Worm (Caenorhabditis elegans) whole organism, L2 larva: ENCODE measurements around the gene C32A9.1.

Source experiments
- C34F6.9 ChIP-seq: fragments of 150-350 bp; optimal IDR thresholded peaks from 2 replicates; lab custom pipeline; 2014; ENCODE audit warnings: missing biosample characterization, missing genetic modification characterization
- F13H6.1 ChIP-seq: sonication (generic microtip); optimal IDR thresholded peaks from 2 replicates; lab custom pipeline; 2016; ENCODE audit warnings: missing genetic modification characterization, missing compliant biosample characterization
- R02D3.7 ChIP-seq: fragments of 150-350 bp; optimal IDR thresholded peaks from 2 replicates; lab custom pipeline; 2014; ENCODE audit warnings: missing biosample characterization, missing genetic modification characterization
- ZK546.5 ChIP-seq: sonication (generic microtip); optimal IDR thresholded peaks from 2 replicates; lab custom pipeline; 2017; ENCODE audit warnings: missing biosample characterization, missing genetic modification characterization
- aly-2 ChIP-seq: fragments of 150-350 bp; optimal IDR thresholded peaks from 2 replicates; lab custom pipeline; 2014; ENCODE audit warnings: missing biosample characterization, missing genetic modification characterization
- ama-1 ChIP-seq: fragments of 150-350 bp; optimal IDR thresholded peaks from 2 replicates; lab custom pipeline; 2018; ENCODE audit warnings: inconsistent platforms
- blmp-1 ChIP-seq: sonication (generic microtip); optimal IDR thresholded peaks from 2 replicates; lab custom pipeline; 2017; ENCODE audit warnings: missing genetic modification characterization, mild to moderate bottlenecking, missing compliant biosample characterization, antibody characterized with exemption, moderate library complexity; ENCODE audit not compliant: insufficient read depth
- ceh-16 ChIP-seq: fragments of 150-350 bp; optimal IDR thresholded peaks from 2 replicates; lab custom pipeline; 2014; ENCODE audit warnings: missing biosample characterization, missing genetic modification characterization
- ceh-82 ChIP-seq: fragments of 150-350 bp; optimal IDR thresholded peaks from 2 replicates; lab custom pipeline; 2014; ENCODE audit warnings: missing biosample characterization, missing genetic modification characterization
- crh-2 ChIP-seq: sonication (generic microtip); optimal IDR thresholded peaks from 2 replicates; lab custom pipeline; 2017; ENCODE audit warnings: missing biosample characterization, missing genetic modification characterization
- dmd-4 ChIP-seq: sonication (generic microtip); optimal IDR thresholded peaks from 2 replicates; lab custom pipeline; 2017; ENCODE audit warnings: missing biosample characterization, missing genetic modification characterization
- elt-1 ChIP-seq: fragments of 150-350 bp; optimal IDR thresholded peaks from 2 replicates; lab custom pipeline; 2014; ENCODE audit warnings: missing biosample characterization, missing genetic modification characterization
- elt-3 ChIP-seq: sonication (generic microtip); optimal IDR thresholded peaks from 2 replicates; lab custom pipeline; 2017; ENCODE audit warnings: missing biosample characterization, missing genetic modification characterization
- fos-1 ChIP-seq: fragments of 150-350 bp; optimal IDR thresholded peaks from 2 replicates; lab custom pipeline; 2014; ENCODE audit warnings: missing biosample characterization, missing genetic modification characterization
- gmeb-1 ChIP-seq: fragments of 150-350 bp; optimal IDR thresholded peaks from 2 replicates; lab custom pipeline; 2014; ENCODE audit warnings: missing biosample characterization, missing genetic modification characterization
- lin-11 ChIP-seq: fragments of 150-350 bp; sonication (generic microtip); optimal IDR thresholded peaks from 2 replicates; lab custom pipeline; 2014; ENCODE audit warnings: missing biosample characterization, missing genetic modification characterization, inconsistent platforms, mixed read lengths
- lin-39 ChIP-seq: fragments of 150-350 bp; optimal IDR thresholded peaks from 2 replicates; lab custom pipeline; 2014; ENCODE audit warnings: missing biosample characterization, missing genetic modification reagents, missing genetic modification characterization
- lsy-2 ChIP-seq, 2 experiments: fragments of 150-350 bp in 1 of 2; sonication (generic microtip) in 1 of 2; optimal IDR thresholded peaks; 2 replicates each; lab custom pipeline; 2014 to 2017; ENCODE audit warnings: missing biosample characterization in 2 of 2, missing genetic modification characterization in 2 of 2
- mbf-1 ChIP-seq: sonication (generic microtip); optimal IDR thresholded peaks from 2 replicates; lab custom pipeline; 2017; ENCODE audit warnings: missing biosample characterization, missing genetic modification characterization
- mdl-1 ChIP-seq, 2 experiments: fragments of 150-350 bp in 1 of 2; sonication (generic microtip) in 1 of 2; optimal IDR thresholded peaks; 2 replicates each; lab custom pipeline; 2017; ENCODE audit warnings: missing biosample characterization in 2 of 2, missing genetic modification characterization in 2 of 2
- nhr-12 ChIP-seq: fragments of 150-350 bp; optimal IDR thresholded peaks from 2 replicates; lab custom pipeline; 2014; ENCODE audit warnings: missing biosample characterization, missing genetic modification characterization
- nhr-129 ChIP-seq: fragments of 150-350 bp; optimal IDR thresholded peaks from 2 replicates; lab custom pipeline; 2014; ENCODE audit warnings: missing biosample characterization, missing genetic modification characterization
- nhr-21 ChIP-seq: fragments of 150-350 bp; optimal IDR thresholded peaks from 2 replicates; lab custom pipeline; 2014; ENCODE audit warnings: missing biosample characterization, missing genetic modification characterization
- nhr-23 ChIP-seq: fragments of 150-350 bp; optimal IDR thresholded peaks from 2 replicates; lab custom pipeline; 2014; ENCODE audit warnings: missing biosample characterization, missing genetic modification reagents, missing genetic modification characterization
- nhr-237 ChIP-seq: fragments of 150-350 bp; optimal IDR thresholded peaks from 2 replicates; lab custom pipeline; 2014; ENCODE audit warnings: missing biosample characterization, missing genetic modification characterization
- nhr-25 ChIP-seq: fragments of 150-350 bp; sonication (generic microtip); optimal IDR thresholded peaks from 3 replicates; lab custom pipeline; 2014; ENCODE audit warnings: missing biosample characterization, missing genetic modification characterization
- nhr-6 ChIP-seq: fragments of 150-350 bp; optimal IDR thresholded peaks from 2 replicates; lab custom pipeline; 2014; ENCODE audit warnings: missing biosample characterization, missing genetic modification characterization
- nhr-77 ChIP-seq: fragments of 150-350 bp; optimal IDR thresholded peaks from 2 replicates; lab custom pipeline; 2014; ENCODE audit warnings: missing biosample characterization, missing genetic modification characterization
- peb-1 ChIP-seq: fragments of 150-350 bp; optimal IDR thresholded peaks from 2 replicates; lab custom pipeline; 2014; ENCODE audit warnings: missing biosample characterization, missing genetic modification characterization
- sem-4 ChIP-seq: fragments of 150-350 bp; optimal IDR thresholded peaks from 2 replicates; lab custom pipeline; 2014; ENCODE audit warnings: missing biosample characterization, missing genetic modification reagents, missing genetic modification characterization
- skn-1 ChIP-seq: sonication (generic microtip); optimal IDR thresholded peaks from 2 replicates; lab custom pipeline; 2017; ENCODE audit warnings: missing biosample characterization, missing genetic modification characterization
- sma-3 ChIP-seq: sonication (generic microtip); optimal IDR thresholded peaks from 2 replicates; lab custom pipeline; 2016; ENCODE audit warnings: missing genetic modification reagents, missing genetic modification characterization, missing compliant biosample characterization
- sma-9 ChIP-seq, 2 experiments: fragments of 150-350 bp in 1 of 2; sonication (generic microtip) in 1 of 2; optimal IDR thresholded peaks; 2 replicates each; lab custom pipeline; 2014 to 2016; ENCODE audit warnings: missing genetic modification characterization in 2 of 2, mild to moderate bottlenecking in 1 of 2, missing biosample characterization in 1 of 2, missing compliant biosample characterization in 1 of 2, missing genetic modification reagents in 1 of 2, moderate library complexity in 1 of 2
- snpc-4 ChIP-seq: fragments of 150-350 bp; optimal IDR thresholded peaks from 2 replicates; lab custom pipeline; 2014; ENCODE audit warnings: missing biosample characterization, missing genetic modification characterization
- unc-39 ChIP-seq: fragments of 150-350 bp; optimal IDR thresholded peaks from 2 replicates; lab custom pipeline; 2014; ENCODE audit warnings: missing biosample characterization, missing genetic modification characterization
- unc-55 ChIP-seq: fragments of 150-350 bp; sonication (generic microtip); optimal IDR thresholded peaks from 3 replicates; lab custom pipeline; 2014; ENCODE audit warnings: missing biosample characterization, missing genetic modification reagents, missing genetic modification characterization
- zag-1 ChIP-seq: fragments of 150-350 bp; optimal IDR thresholded peaks from 2 replicates; lab custom pipeline; 2014; ENCODE audit warnings: missing biosample characterization, missing genetic modification characterization
- ztf-1 ChIP-seq: fragments of 200-800 bp; sonication (Bioruptor generic); conservative IDR thresholded peaks from 2 replicates; pipeline ENCODE4 v1.3.6; 2022; ENCODE audit warnings: missing genetic modification characterization, missing compliant biosample characterization
- ztf-11 ChIP-seq: sonication (generic microtip); optimal IDR thresholded peaks from 2 replicates; lab custom pipeline; 2017; ENCODE audit warnings: missing biosample characterization, missing genetic modification characterization
- ztf-4 ChIP-seq: fragments of 150-350 bp; optimal IDR thresholded peaks from 2 replicates; lab custom pipeline; 2014; ENCODE audit warnings: missing biosample characterization, missing genetic modification characterization

The C32A9.1 gene

ce11 chrX:10238146-10238749 lies 21.7 kb downstream of the C32A9.1 start:
- TF ChIP-seq lsy-2 (tag; optimal IDR thresholded peaks at IDR 0.05; lab: Kevin White, UChicago) (peak in 1 of 2 experiments; percentile 53), nhr-77 (tag; lab: Kevin White, UChicago) (no peak), zag-1 (tag; lab: Kevin White, UChicago) (no peak), R02D3.7 (tag; lab: Kevin White, UChicago) (no peak), fos-1 (peak; percentile 6), sem-4 (tag; lab: Kevin White, UChicago) (peak; percentile 35), nhr-23 (tag; lab: Kevin White, UChicago) (no peak), ZK546.5 (tag; lab: Kevin White, UChicago) (no peak), blmp-1 (tag; lab: Kevin White, UChicago) (peak; percentile 42), skn-1 (no peak), sma-3 (peak; percentile 19), ceh-82 (tag; lab: Kevin White, UChicago) (no peak), ztf-4 (tag; lab: Kevin White, UChicago) (no peak), gmeb-1 (tag; lab: Kevin White, UChicago) (no peak), crh-2 (tag; lab: Kevin White, UChicago) (peak; percentile 48), nhr-21 (tag; lab: Kevin White, UChicago) (peak; percentile 48), nhr-25 (tag; lab: Kevin White, UChicago) (peak; percentile 80), ceh-16 (tag; lab: Kevin White, UChicago) (no peak), F13H6.1 (tag; lab: Kevin White, UChicago) (peak; percentile 68), ama-1 (lab: Kevin White, UChicago) (no peak), C34F6.9 (tag; lab: Kevin White, UChicago) (peak; percentile 44), sma-9 (GFP tag; optimal IDR thresholded peaks at IDR 0.05; lab: Kevin White, UChicago) (peak; percentile 68), sma-9 (tag; optimal IDR thresholded peaks at IDR 0.05; lab: Kevin White, UChicago) (no peak), unc-39 (tag; lab: Kevin White, UChicago) (no peak), aly-2 (tag; lab: Kevin White, UChicago) (no peak), elt-3 (tag; lab: Kevin White, UChicago) (no peak)
- TF ChIP-seq, all 48 proteins: peak for 11

DNA sequence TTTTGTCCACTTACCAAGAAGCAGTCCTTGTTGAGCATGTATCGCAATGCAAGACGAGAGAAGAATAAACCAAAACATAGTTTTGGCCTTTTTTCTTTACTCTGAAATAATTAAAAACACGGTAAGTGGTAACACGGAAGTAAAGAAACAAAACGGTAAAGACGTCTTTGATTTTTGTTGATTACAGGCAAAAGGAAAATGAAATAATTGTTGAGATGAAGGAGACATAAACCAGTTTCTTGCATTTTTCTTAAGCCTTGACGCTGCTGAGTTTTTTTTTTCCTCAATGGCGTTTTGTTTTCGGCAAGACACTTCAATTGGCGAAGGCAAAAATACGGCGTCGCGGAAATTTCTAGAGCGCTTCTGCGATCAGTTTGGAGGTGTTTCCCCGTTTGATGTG lies 23.1 kb downstream of the C32A9.1 start, which contains the start of gene zipt-13:
TSS of gene zipt-13 (minus strand) at position 101 of the 400 bp plus-strand sequence.
- TF ChIP-seq nhr-237 (tag; lab: Kevin White, UChicago): no peak
- TF ChIP-seq sem-4 (tag; lab: Kevin White, UChicago): peak; percentile 27
- TF ChIP-seq nhr-25 (tag; lab: Kevin White, UChicago): peak; percentile 24

DNA sequence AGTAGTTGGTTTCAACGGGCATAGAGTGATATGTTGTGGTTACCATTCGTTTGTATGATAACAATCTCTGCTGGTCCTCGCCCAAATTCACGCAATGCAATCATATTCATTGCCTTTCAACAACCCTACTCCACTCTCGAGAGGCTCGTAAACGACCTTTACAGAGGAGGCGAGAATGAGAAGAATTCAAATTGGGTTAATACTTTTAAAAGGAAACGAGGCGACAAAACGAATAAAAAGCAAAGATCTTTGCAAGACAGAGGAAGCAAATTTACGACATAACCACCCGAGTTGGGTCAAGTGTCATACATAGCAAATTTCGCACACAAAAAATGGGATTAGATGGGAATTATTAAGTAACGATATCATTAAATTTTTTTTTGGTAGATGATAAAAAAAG lies 27.5 kb downstream of the C32A9.1 start:
- TF ChIP-seq lin-39 (tag; lab: Kevin White, UChicago): no peak
- no peak for TF ChIP-seq nhr-77 (tag; lab: Kevin White, UChicago)
- no peak for TF ChIP-seq lin-11 (tag; lab: Kevin White, UChicago)
- TF ChIP-seq nhr-21 (tag; lab: Kevin White, UChicago): no peak
- TF ChIP-seq mbf-1 (tag; lab: Kevin White, UChicago): no peak
- no peak for TF ChIP-seq peb-1 (tag; lab: Kevin White, UChicago)
- TF ChIP-seq snpc-4 (tag; lab: Kevin White, UChicago): no peak
- TF ChIP-seq nhr-23 (tag; lab: Kevin White, UChicago): no peak
- no peak for TF ChIP-seq ztf-4 (tag; lab: Kevin White, UChicago)
- TF ChIP-seq nhr-6 (tag; lab: Kevin White, UChicago): no peak

ce11 chrX:10230872-10231271 lies 29.1 kb downstream of the C32A9.1 start:
- TF ChIP-seq peb-1 (tag; lab: Kevin White, UChicago) (no peak), elt-1 (tag; lab: Kevin White, UChicago) (no peak), blmp-1 (tag; lab: Kevin White, UChicago) (peak; percentile 93), ztf-4 (tag; lab: Kevin White, UChicago) (no peak), sma-3 (no peak), unc-39 (tag; lab: Kevin White, UChicago) (no peak), aly-2 (tag; lab: Kevin White, UChicago) (no peak), ztf-11 (tag; lab: Kevin White, UChicago) (no peak), mdl-1 (tag; optimal IDR thresholded peaks at IDR 0.05; lab: Kevin White, UChicago) (peak in 1 of 2 experiments; percentile 14), fos-1 (peak; percentile 10), lin-11 (tag; lab: Kevin White, UChicago) (no peak), nhr-12 (tag; lab: Kevin White, UChicago) (no peak), lin-39 (tag; lab: Kevin White, UChicago) (no peak), C34F6.9 (tag; lab: Kevin White, UChicago) (no peak), nhr-129 (tag; lab: Kevin White, UChicago) (peak; percentile 40), zag-1 (tag; lab: Kevin White, UChicago) (no peak), sma-9 (GFP tag; optimal IDR thresholded peaks at IDR 0.05; lab: Kevin White, UChicago) (no peak), sma-9 (tag; optimal IDR thresholded peaks at IDR 0.05; lab: Kevin White, UChicago) (no peak), dmd-4 (tag; lab: Kevin White, UChicago) (no peak), crh-2 (tag; lab: Kevin White, UChicago) (peak; percentile 59), nhr-237 (tag; lab: Kevin White, UChicago) (no peak), F13H6.1 (tag; lab: Kevin White, UChicago) (no peak), nhr-77 (tag; lab: Kevin White, UChicago) (no peak), nhr-23 (tag; lab: Kevin White, UChicago) (no peak), unc-55 (peak; percentile 1), nhr-25 (tag; lab: Kevin White, UChicago) (peak; percentile 2), ztf-1 (GFP tag; lab: Robert Waterston, UW) (no peak)
